Worm (Caenorhabditis elegans) whole organism, L2 larva: ENCODE measurements around the gene cul-2.

Experiments used
- C34F6.9 ChIP-seq: fragments of 150-350 bp; optimal IDR thresholded peaks from 2 replicates; lab custom pipeline; 2014; ENCODE audit warnings: missing biosample characterization, missing genetic modification characterization
- F13H6.1 ChIP-seq: sonication (generic microtip); optimal IDR thresholded peaks from 2 replicates; lab custom pipeline; 2016; ENCODE audit warnings: missing genetic modification characterization, missing compliant biosample characterization
- R02D3.7 ChIP-seq: fragments of 150-350 bp; optimal IDR thresholded peaks from 2 replicates; lab custom pipeline; 2014; ENCODE audit warnings: missing biosample characterization, missing genetic modification characterization
- Y55F3AM.14 ChIP-seq: fragments of 200-800 bp; sonication (Bioruptor generic); optimal IDR thresholded peaks from 2 replicates; lab custom pipeline; 2018; ENCODE audit warnings: mild to moderate bottlenecking, missing genetic modification characterization, missing compliant biosample characterization
- alr-1 ChIP-seq: fragments of 150-350 bp; optimal IDR thresholded peaks from 2 replicates; lab custom pipeline; 2014; ENCODE audit warnings: missing biosample characterization, missing genetic modification characterization
- aly-2 ChIP-seq: fragments of 150-350 bp; optimal IDR thresholded peaks from 2 replicates; lab custom pipeline; 2014; ENCODE audit warnings: missing biosample characterization, missing genetic modification characterization
- ama-1 ChIP-seq: fragments of 150-350 bp; optimal IDR thresholded peaks from 2 replicates; lab custom pipeline; 2018; ENCODE audit warnings: inconsistent platforms
- blmp-1 ChIP-seq: sonication (generic microtip); optimal IDR thresholded peaks from 2 replicates; lab custom pipeline; 2017; ENCODE audit warnings: missing genetic modification characterization, mild to moderate bottlenecking, missing compliant biosample characterization, antibody characterized with exemption, moderate library complexity; ENCODE audit not compliant: insufficient read depth
- ceh-16 ChIP-seq: fragments of 150-350 bp; optimal IDR thresholded peaks from 2 replicates; lab custom pipeline; 2014; ENCODE audit warnings: missing biosample characterization, missing genetic modification characterization
- ceh-82 ChIP-seq: fragments of 150-350 bp; optimal IDR thresholded peaks from 2 replicates; lab custom pipeline; 2014; ENCODE audit warnings: missing biosample characterization, missing genetic modification characterization
- crh-2 ChIP-seq: sonication (generic microtip); optimal IDR thresholded peaks from 2 replicates; lab custom pipeline; 2017; ENCODE audit warnings: missing biosample characterization, missing genetic modification characterization
- dmd-4 ChIP-seq: sonication (generic microtip); optimal IDR thresholded peaks from 2 replicates; lab custom pipeline; 2017; ENCODE audit warnings: missing biosample characterization, missing genetic modification characterization
- egl-27 ChIP-seq: sonication (generic microtip); optimal IDR thresholded peaks from 3 replicates; lab custom pipeline; 2017; ENCODE audit warnings: missing biosample characterization, missing genetic modification reagents, missing genetic modification characterization
- elt-3 ChIP-seq: sonication (generic microtip); optimal IDR thresholded peaks from 2 replicates; lab custom pipeline; 2017; ENCODE audit warnings: missing biosample characterization, missing genetic modification characterization
- fos-1 ChIP-seq: fragments of 150-350 bp; optimal IDR thresholded peaks from 2 replicates; lab custom pipeline; 2014; ENCODE audit warnings: missing biosample characterization, missing genetic modification characterization
- lin-39 ChIP-seq: fragments of 150-350 bp; optimal IDR thresholded peaks from 2 replicates; lab custom pipeline; 2014; ENCODE audit warnings: missing biosample characterization, missing genetic modification reagents, missing genetic modification characterization
- lsy-2 ChIP-seq, 2 experiments: fragments of 150-350 bp in 1 of 2; sonication (generic microtip) in 1 of 2; optimal IDR thresholded peaks; 2 replicates each; lab custom pipeline; 2014 to 2017; ENCODE audit warnings: missing biosample characterization in 2 of 2, missing genetic modification characterization in 2 of 2
- mab-5 ChIP-seq: fragments of 150-350 bp; optimal IDR thresholded peaks from 2 replicates; lab custom pipeline; 2014; ENCODE audit warnings: missing biosample characterization, missing genetic modification characterization
- mbf-1 ChIP-seq: sonication (generic microtip); optimal IDR thresholded peaks from 2 replicates; lab custom pipeline; 2017; ENCODE audit warnings: missing biosample characterization, missing genetic modification characterization
- mdl-1 ChIP-seq, 2 experiments: fragments of 150-350 bp in 1 of 2; sonication (generic microtip) in 1 of 2; optimal IDR thresholded peaks; 2 replicates each; lab custom pipeline; 2017; ENCODE audit warnings: missing biosample characterization in 2 of 2, missing genetic modification characterization in 2 of 2
- nhr-11 ChIP-seq: fragments of 150-350 bp; optimal IDR thresholded peaks from 2 replicates; lab custom pipeline; 2014; ENCODE audit warnings: missing biosample characterization, missing genetic modification characterization
- nhr-12 ChIP-seq: fragments of 150-350 bp; optimal IDR thresholded peaks from 2 replicates; lab custom pipeline; 2014; ENCODE audit warnings: missing biosample characterization, missing genetic modification characterization
- nhr-129 ChIP-seq: fragments of 150-350 bp; optimal IDR thresholded peaks from 2 replicates; lab custom pipeline; 2014; ENCODE audit warnings: missing biosample characterization, missing genetic modification characterization
- nhr-21 ChIP-seq: fragments of 150-350 bp; optimal IDR thresholded peaks from 2 replicates; lab custom pipeline; 2014; ENCODE audit warnings: missing biosample characterization, missing genetic modification characterization
- nhr-23 ChIP-seq: fragments of 150-350 bp; optimal IDR thresholded peaks from 2 replicates; lab custom pipeline; 2014; ENCODE audit warnings: missing biosample characterization, missing genetic modification reagents, missing genetic modification characterization
- nhr-237 ChIP-seq: fragments of 150-350 bp; optimal IDR thresholded peaks from 2 replicates; lab custom pipeline; 2014; ENCODE audit warnings: missing biosample characterization, missing genetic modification characterization
- nhr-25 ChIP-seq: fragments of 150-350 bp; sonication (generic microtip); optimal IDR thresholded peaks from 3 replicates; lab custom pipeline; 2014; ENCODE audit warnings: missing biosample characterization, missing genetic modification characterization
- nhr-77 ChIP-seq: fragments of 150-350 bp; optimal IDR thresholded peaks from 2 replicates; lab custom pipeline; 2014; ENCODE audit warnings: missing biosample characterization, missing genetic modification characterization
- peb-1 ChIP-seq: fragments of 150-350 bp; optimal IDR thresholded peaks from 2 replicates; lab custom pipeline; 2014; ENCODE audit warnings: missing biosample characterization, missing genetic modification characterization
- sem-4 ChIP-seq: fragments of 150-350 bp; optimal IDR thresholded peaks from 2 replicates; lab custom pipeline; 2014; ENCODE audit warnings: missing biosample characterization, missing genetic modification reagents, missing genetic modification characterization
- skn-1 ChIP-seq: sonication (generic microtip); optimal IDR thresholded peaks from 2 replicates; lab custom pipeline; 2017; ENCODE audit warnings: missing biosample characterization, missing genetic modification characterization
- sma-3 ChIP-seq: sonication (generic microtip); optimal IDR thresholded peaks from 2 replicates; lab custom pipeline; 2016; ENCODE audit warnings: missing genetic modification reagents, missing genetic modification characterization, missing compliant biosample characterization
- sma-9 ChIP-seq, 2 experiments: fragments of 150-350 bp in 1 of 2; sonication (generic microtip) in 1 of 2; optimal IDR thresholded peaks; 2 replicates each; lab custom pipeline; 2014 to 2016; ENCODE audit warnings: missing genetic modification characterization in 2 of 2, mild to moderate bottlenecking in 1 of 2, missing biosample characterization in 1 of 2, missing compliant biosample characterization in 1 of 2, missing genetic modification reagents in 1 of 2, moderate library complexity in 1 of 2
- unc-39 ChIP-seq: fragments of 150-350 bp; optimal IDR thresholded peaks from 2 replicates; lab custom pipeline; 2014; ENCODE audit warnings: missing biosample characterization, missing genetic modification characterization
- unc-55 ChIP-seq: fragments of 150-350 bp; sonication (generic microtip); optimal IDR thresholded peaks from 3 replicates; lab custom pipeline; 2014; ENCODE audit warnings: missing biosample characterization, missing genetic modification reagents, missing genetic modification characterization
- ztf-11 ChIP-seq: sonication (generic microtip); optimal IDR thresholded peaks from 2 replicates; lab custom pipeline; 2017; ENCODE audit warnings: missing biosample characterization, missing genetic modification characterization
- ztf-4 ChIP-seq: fragments of 150-350 bp; optimal IDR thresholded peaks from 2 replicates; lab custom pipeline; 2014; ENCODE audit warnings: missing biosample characterization, missing genetic modification characterization

Gene cul-2

DNA sequence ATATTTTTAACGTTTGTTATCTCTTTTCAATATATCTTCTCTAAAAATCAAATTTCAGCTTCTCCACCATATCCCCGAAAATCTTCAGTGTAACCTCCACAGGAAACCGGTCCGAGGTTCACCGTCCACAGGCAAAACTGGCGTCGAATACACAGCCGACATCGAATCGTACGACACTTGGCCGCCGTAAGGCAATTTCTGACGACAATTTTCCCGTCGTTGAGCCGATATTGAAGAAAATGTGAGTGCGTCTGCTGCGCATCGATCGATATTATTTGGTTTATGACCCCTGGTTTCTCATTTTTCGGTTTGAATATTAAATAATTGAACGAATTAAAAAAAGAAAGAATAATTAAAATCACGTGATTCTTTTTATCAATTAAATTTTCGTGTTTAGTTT, at the start of gene cul-2:
Gene cul-2, plus strand, starts transcription at position 59 of the 400 bp plus-strand sequence.
- no peak for TF ChIP-seq Y55F3AM.14 (GFP tag; lab: Kevin White, UChicago)
- TF ChIP-seq nhr-23, result no peak
- no peak for TF ChIP-seq egl-27 (tag; lab: Kevin White, UChicago)
- TF ChIP-seq nhr-237 (tag; lab: Kevin White, UChicago), result no peak
- no peak for TF ChIP-seq elt-3
- TF ChIP-seq lsy-2 (tag; optimal IDR thresholded peaks at IDR 0.05; lab: Kevin White, UChicago), result peak in 1 of 2 experiments; percentile 34
- peak; percentile 46 for TF ChIP-seq C34F6.9
- no peak for TF ChIP-seq sma-9 (GFP tag; optimal IDR thresholded peaks at IDR 0.05; lab: Kevin White, UChicago)
- TF ChIP-seq sma-9 (tag; optimal IDR thresholded peaks at IDR 0.05; lab: Kevin White, UChicago), result no peak
- TF ChIP-seq nhr-129 (tag; lab: Kevin White, UChicago), result peak; percentile 32

DNA sequence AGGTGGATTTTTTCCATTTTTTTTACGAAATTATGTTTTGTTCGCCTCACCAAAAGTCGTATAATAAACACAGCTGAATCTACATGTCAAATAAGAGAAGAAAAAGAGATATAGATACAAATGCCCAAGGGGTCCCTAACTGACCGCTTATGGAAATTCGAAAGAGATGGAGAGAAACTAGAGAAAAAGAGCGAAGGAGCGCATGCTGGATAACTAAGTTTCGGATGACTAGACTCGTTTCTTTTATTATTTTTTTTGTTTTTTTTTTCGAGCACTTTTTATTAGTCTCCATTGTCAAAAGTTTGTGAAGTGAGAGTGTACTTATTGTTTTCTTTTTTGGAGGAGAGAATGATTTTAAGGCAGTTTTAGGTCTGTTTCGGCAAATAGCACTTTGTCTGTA, 49.4 kb upstream of the cul-2 start:
- TF ChIP-seq unc-55, result peak; percentile 5
- TF ChIP-seq C34F6.9, result peak; percentile 51
- TF ChIP-seq unc-39 (tag; lab: Kevin White, UChicago), result no peak
- TF ChIP-seq lsy-2 (tag; optimal IDR thresholded peaks at IDR 0.05; lab: Kevin White, UChicago), result peak in 1 of 2 experiments; percentile 46
- peak; percentile 31 for TF ChIP-seq F13H6.1 (tag; lab: Kevin White, UChicago)
- TF ChIP-seq mdl-1 (tag; optimal IDR thresholded peaks at IDR 0.05; lab: Kevin White, UChicago), result peak in 1 of 2 experiments; percentile 35
- TF ChIP-seq nhr-77 (tag; lab: Kevin White, UChicago), result no peak

DNA sequence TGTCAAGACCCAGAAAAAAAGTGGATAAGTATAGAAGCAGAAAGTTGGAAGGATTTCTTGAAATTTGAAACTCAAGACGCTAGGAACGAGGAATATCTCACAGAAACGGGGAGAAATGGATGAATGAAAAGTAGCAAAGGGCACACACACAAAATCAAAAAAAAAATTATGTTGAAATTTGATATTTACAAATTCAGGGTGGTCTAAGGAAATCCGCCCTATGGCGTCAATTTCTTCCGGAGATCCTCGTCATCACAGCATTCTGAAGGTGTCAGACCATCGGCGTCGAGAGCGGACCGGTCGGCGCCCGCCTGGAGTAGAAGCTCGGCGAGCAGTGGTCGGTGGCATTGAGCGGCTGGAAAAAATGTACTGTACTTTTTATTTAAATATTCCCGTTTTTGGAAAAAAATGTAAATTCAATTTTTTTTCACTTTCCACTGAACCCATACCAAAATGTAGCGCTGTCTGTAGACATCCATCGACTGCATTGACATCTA, 47.0 kb upstream of the cul-2 start:
- TF ChIP-seq sma-9 (GFP tag; optimal IDR thresholded peaks at IDR 0.05; lab: Kevin White, UChicago), result no peak
- TF ChIP-seq sma-9 (tag; optimal IDR thresholded peaks at IDR 0.05; lab: Kevin White, UChicago), result no peak
- no peak for TF ChIP-seq nhr-25 (tag; lab: Kevin White, UChicago)
- TF ChIP-seq nhr-77 (tag; lab: Kevin White, UChicago), result no peak
- TF ChIP-seq nhr-23, result no peak
- TF ChIP-seq sem-4 (tag; lab: Kevin White, UChicago), result no peak
- no peak for TF ChIP-seq F13H6.1 (tag; lab: Kevin White, UChicago)
- TF ChIP-seq aly-2 (tag; lab: Kevin White, UChicago), result no peak
- no peak for TF ChIP-seq unc-39 (tag; lab: Kevin White, UChicago)
- no peak for TF ChIP-seq ztf-4 (tag; lab: Kevin White, UChicago)
- TF ChIP-seq ceh-16, result no peak
- TF ChIP-seq egl-27 (tag; lab: Kevin White, UChicago), result no peak
- no peak for TF ChIP-seq ceh-82 (tag; lab: Kevin White, UChicago)
- no peak for TF ChIP-seq mab-5 (tag; lab: Kevin White, UChicago)
- TF ChIP-seq mbf-1 (tag; lab: Kevin White, UChicago), result no peak

DNA sequence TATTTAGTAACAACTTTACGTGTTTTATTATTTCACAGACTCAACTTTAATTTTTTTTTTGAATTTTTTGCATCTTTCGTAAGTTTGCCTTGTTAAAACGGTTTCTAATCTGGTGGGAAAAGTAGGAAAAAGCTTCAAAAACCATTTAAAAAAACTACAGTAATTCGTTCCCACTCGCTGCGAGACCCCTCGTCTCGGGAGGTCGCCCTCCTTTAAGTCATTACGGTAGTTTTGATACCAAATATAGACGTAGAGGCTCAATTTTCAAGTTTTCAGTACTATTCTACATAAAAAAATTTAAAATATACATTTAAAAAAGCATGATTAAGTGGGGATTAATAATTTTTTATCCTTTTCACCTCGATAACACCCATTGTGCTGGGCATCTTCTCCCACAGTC, 46.2 kb upstream of the cul-2 start:
- TF ChIP-seq ztf-11 (tag; lab: Kevin White, UChicago), result no peak
- TF ChIP-seq sem-4 (tag; lab: Kevin White, UChicago), result no peak
- TF ChIP-seq dmd-4 (tag; lab: Kevin White, UChicago), result no peak
- TF ChIP-seq peb-1 (tag; lab: Kevin White, UChicago), result no peak
- no peak for TF ChIP-seq skn-1 (tag; lab: Kevin White, UChicago)
- no peak for TF ChIP-seq alr-1
- TF ChIP-seq nhr-23, result no peak
- no peak for TF ChIP-seq unc-39 (tag; lab: Kevin White, UChicago)
- TF ChIP-seq nhr-11 (tag; lab: Kevin White, UChicago), result no peak
- no peak for TF ChIP-seq blmp-1 (tag; lab: Kevin White, UChicago)
- TF ChIP-seq nhr-21, result no peak
- no peak for TF ChIP-seq aly-2 (tag; lab: Kevin White, UChicago)
- no peak for TF ChIP-seq nhr-129 (tag; lab: Kevin White, UChicago)
- no peak for TF ChIP-seq ztf-4 (tag; lab: Kevin White, UChicago)
- TF ChIP-seq ama-1 (lab: Kevin White, UChicago), result no peak
- TF ChIP-seq lin-39 (tag; lab: Kevin White, UChicago), result no peak
- TF ChIP-seq unc-55, result no peak
- no peak for TF ChIP-seq Y55F3AM.14 (GFP tag; lab: Kevin White, UChicago)
- no peak for TF ChIP-seq elt-3
- TF ChIP-seq R02D3.7 (tag; lab: Kevin White, UChicago), result no peak

DNA sequence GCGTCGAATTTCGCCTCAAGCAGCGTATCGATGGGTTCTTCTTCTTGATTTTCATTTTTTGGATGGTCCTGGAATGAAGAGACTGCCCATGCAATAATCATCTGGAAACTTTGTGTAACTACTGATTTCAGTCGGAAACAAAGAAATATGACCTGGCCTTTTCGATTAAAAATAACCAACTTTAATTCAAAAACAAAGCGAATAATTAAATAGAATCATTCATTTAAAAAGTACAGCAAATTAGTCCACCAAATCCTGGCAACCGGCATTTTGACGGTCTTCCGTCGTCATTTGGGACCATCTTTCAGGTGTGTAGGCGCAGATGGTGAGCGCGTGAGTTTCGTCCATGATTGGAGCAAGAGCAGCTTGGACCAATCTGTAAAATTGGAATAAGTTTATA, 45.5 kb upstream of the cul-2 start, which contains the start of gene acbp-5:
Gene acbp-5, minus strand, starts transcription at position 101 of the 400 bp plus-strand sequence.
- TF ChIP-seq crh-2 (no peak), dmd-4 (tag; lab: Kevin White, UChicago) (no peak), mab-5 (tag; lab: Kevin White, UChicago) (no peak), elt-3 (no peak), C34F6.9 (no peak), nhr-237 (tag; lab: Kevin White, UChicago) (no peak), sma-3 (GFP tag; lab: Kevin White, UChicago) (no peak), mdl-1 (tag; optimal IDR thresholded peaks at IDR 0.05; lab: Kevin White, UChicago) (no peak), unc-55 (no peak), ztf-11 (tag; lab: Kevin White, UChicago) (no peak), fos-1 (tag; lab: Kevin White, UChicago) (no peak), nhr-12 (tag; lab: Kevin White, UChicago) (no peak)
